Worm (Caenorhabditis elegans) whole organism, mixed stage, embryonic: Measurements from ENCODE around the gene F40G9.5.

Experiments
- M03D4.4 ChIP-seq: sonication (generic microtip); optimal IDR thresholded peaks from 2 replicates; lab custom pipeline; 2017; ENCODE audit warnings: mild to moderate bottlenecking, missing genetic modification characterization, missing compliant biosample characterization
- bed-3 ChIP-seq: fragments of 200-800 bp; sonication (Bioruptor generic); optimal IDR thresholded peaks from 3 replicates; lab custom pipeline; 2018; ENCODE audit warnings: mild to moderate bottlenecking, missing genetic modification characterization, moderate library complexity, missing compliant biosample characterization
- blmp-1 ChIP-seq: fragments of 150-350 bp; optimal IDR thresholded peaks from 2 replicates; lab custom pipeline; 2014; ENCODE audit warnings: missing biosample characterization, missing genetic modification characterization
- ceh-39 ChIP-seq: fragments of 150-350 bp; optimal IDR thresholded peaks from 2 replicates; lab custom pipeline; 2014; ENCODE audit warnings: missing biosample characterization, missing genetic modification characterization
- ceh-83 ChIP-seq: fragments of 200-800 bp; sonication (Bioruptor generic); optimal IDR thresholded peaks from 2 replicates; lab custom pipeline; 2018; ENCODE audit warnings: mild to moderate bottlenecking, missing genetic modification characterization, missing compliant biosample characterization
- ces-1 ChIP-seq: fragments of 150-350 bp; optimal IDR thresholded peaks from 2 replicates; lab custom pipeline; 2014; ENCODE audit warnings: missing biosample characterization, missing genetic modification reagents, missing genetic modification characterization
- cnd-1 ChIP-seq: fragments of 200-800 bp; sonication (Bioruptor generic); optimal IDR thresholded peaks from 2 replicates; lab custom pipeline; 2018; ENCODE audit warnings: mild to moderate bottlenecking, missing genetic modification characterization, missing compliant biosample characterization
- drap-1 ChIP-seq: fragments of 200-800 bp; sonication (Bioruptor generic); optimal IDR thresholded peaks from 3 replicates; lab custom pipeline; 2018; ENCODE audit warnings: mild to moderate bottlenecking, missing genetic modification characterization, missing compliant biosample characterization
- elt-3 ChIP-seq: fragments of 150-350 bp; optimal IDR thresholded peaks from 2 replicates; lab custom pipeline; 2014; ENCODE audit warnings: missing biosample characterization, missing genetic modification characterization
- flh-1 ChIP-seq: fragments of 200-800 bp; sonication (Bioruptor generic); optimal IDR thresholded peaks from 2 replicates; lab custom pipeline; 2018; ENCODE audit warnings: mild to moderate bottlenecking, missing genetic modification characterization, moderate library complexity, missing compliant biosample characterization
- ham-2 ChIP-seq: fragments of 200-800 bp; sonication (Bioruptor generic); optimal IDR thresholded peaks from 2 replicates; lab custom pipeline; 2018; ENCODE audit warnings: mild to moderate bottlenecking, missing genetic modification characterization, missing compliant biosample characterization
- hlh-1 ChIP-seq: fragments of 150-350 bp; optimal IDR thresholded peaks from 2 replicates; lab custom pipeline; 2014; ENCODE audit warnings: missing biosample characterization, missing genetic modification reagents, missing genetic modification characterization
- lin-32 ChIP-seq: fragments of 200-800 bp; sonication (Bioruptor generic); optimal IDR thresholded peaks from 2 replicates; lab custom pipeline; 2018; ENCODE audit warnings: mild to moderate bottlenecking, missing genetic modification characterization, missing compliant biosample characterization
- lsy-2 ChIP-seq: fragments of 150-350 bp; optimal IDR thresholded peaks from 2 replicates; lab custom pipeline; 2014; ENCODE audit warnings: missing biosample characterization, missing genetic modification characterization
- mab-5 ChIP-seq: fragments of 150-350 bp; optimal IDR thresholded peaks from 2 replicates; lab custom pipeline; 2014; ENCODE audit warnings: missing biosample characterization, missing genetic modification characterization
- mep-1 ChIP-seq: fragments of 150-350 bp; optimal IDR thresholded peaks from 2 replicates; lab custom pipeline; 2017; ENCODE audit warnings: missing biosample characterization, missing genetic modification reagents, missing genetic modification characterization, inconsistent platforms
- mls-2 ChIP-seq: sonication (generic microtip); optimal IDR thresholded peaks from 2 replicates; lab custom pipeline; 2016; ENCODE audit warnings: mild to moderate bottlenecking, missing genetic modification characterization, moderate library complexity, missing compliant biosample characterization
- nhr-12 ChIP-seq: fragments of 150-350 bp; optimal IDR thresholded peaks from 2 replicates; lab custom pipeline; 2014; ENCODE audit warnings: missing biosample characterization, missing genetic modification characterization
- nhr-2 ChIP-seq: fragments of 150-350 bp; optimal IDR thresholded peaks from 2 replicates; lab custom pipeline; 2014; ENCODE audit warnings: missing biosample characterization, missing genetic modification characterization
- nhr-237 ChIP-seq: fragments of 150-350 bp; optimal IDR thresholded peaks from 2 replicates; lab custom pipeline; 2014; ENCODE audit warnings: missing biosample characterization, missing genetic modification characterization
- nhr-28 ChIP-seq: fragments of 150-350 bp; optimal IDR thresholded peaks from 2 replicates; lab custom pipeline; 2014; ENCODE audit warnings: missing biosample characterization, missing genetic modification characterization
- nhr-76 ChIP-seq: sonication (generic microtip); optimal IDR thresholded peaks from 2 replicates; lab custom pipeline; 2017; ENCODE audit warnings: missing biosample characterization, missing genetic modification characterization
- pha-4 ChIP-seq: fragments of 150-350 bp; optimal IDR thresholded peaks from 2 replicates; lab custom pipeline; 2018; ENCODE audit warnings: missing biosample characterization, missing genetic modification reagents, missing genetic modification characterization
- sem-2 ChIP-seq: fragments of 200-800 bp; sonication (Bioruptor generic); optimal IDR thresholded peaks from 2 replicates; lab custom pipeline; 2018; ENCODE audit warnings: mild to moderate bottlenecking, missing genetic modification characterization, missing compliant biosample characterization
- tbx-8 ChIP-seq: fragments of 200-800 bp; sonication (Bioruptor generic); optimal IDR thresholded peaks from 2 replicates; lab custom pipeline; 2018; ENCODE audit warnings: mild to moderate bottlenecking, missing genetic modification characterization, moderate library complexity, missing compliant biosample characterization
- unc-120 ChIP-seq: sonication (generic microtip); optimal IDR thresholded peaks from 2 replicates; lab custom pipeline; 2017; ENCODE audit warnings: missing genetic modification characterization, missing compliant biosample characterization; ENCODE audit not compliant: poor library complexity, severe bottlenecking
- unc-39 ChIP-seq: fragments of 150-350 bp; optimal IDR thresholded peaks from 2 replicates; lab custom pipeline; 2014; ENCODE audit warnings: missing biosample characterization, missing genetic modification characterization
- unc-62 ChIP-seq: fragments of 150-350 bp; optimal IDR thresholded peaks from 2 replicates; lab custom pipeline; 2014; ENCODE audit warnings: missing biosample characterization, missing genetic modification reagents, missing genetic modification characterization
- zip-8 ChIP-seq: fragments of 150-350 bp; optimal IDR thresholded peaks from 2 replicates; lab custom pipeline; 2014; ENCODE audit warnings: missing biosample characterization, missing genetic modification characterization
- ztf-11 ChIP-seq: fragments of 150-350 bp; optimal IDR thresholded peaks from 2 replicates; lab custom pipeline; 2014; ENCODE audit warnings: missing biosample characterization, missing genetic modification characterization

F40G9.5 gene

ce11 chrIII:180963-181362, at the start of gene F40G9.5:
Gene F40G9.5, plus strand, starts transcription at chrIII:181263.
- no peak for TF ChIP-seq flh-1
- no peak for TF ChIP-seq tbx-8 (GFP tag; lab: Kevin White, UChicago)
- TF ChIP-seq lsy-2 (tag; lab: Kevin White, UChicago), result no peak
- no peak for TF ChIP-seq mls-2 (tag; lab: Kevin White, UChicago)
- no peak for TF ChIP-seq ztf-11 (tag; lab: Kevin White, UChicago)
- TF ChIP-seq unc-39 (tag; lab: Kevin White, UChicago), result no peak
- no peak for TF ChIP-seq elt-3 (tag; lab: Kevin White, UChicago)
- TF ChIP-seq mep-1, result no peak
- no peak for TF ChIP-seq cnd-1 (tag; lab: Kevin White, UChicago)
- no peak for TF ChIP-seq nhr-76 (tag; lab: Kevin White, UChicago)
- TF ChIP-seq nhr-28 (tag; lab: Kevin White, UChicago), result no peak
- TF ChIP-seq mab-5, result no peak
- no peak for TF ChIP-seq ham-2 (GFP tag; lab: Kevin White, UChicago)
- TF ChIP-seq ceh-83 (GFP tag; lab: Kevin White, UChicago), result no peak
- no peak for TF ChIP-seq nhr-2 (tag; lab: Kevin White, UChicago)
- no peak for TF ChIP-seq unc-62 (GFP tag; lab: Kevin White, UChicago)
- TF ChIP-seq drap-1 (GFP tag; lab: Kevin White, UChicago), result no peak
- TF ChIP-seq lin-32 (GFP tag; lab: Kevin White, UChicago), result no peak

DNA sequence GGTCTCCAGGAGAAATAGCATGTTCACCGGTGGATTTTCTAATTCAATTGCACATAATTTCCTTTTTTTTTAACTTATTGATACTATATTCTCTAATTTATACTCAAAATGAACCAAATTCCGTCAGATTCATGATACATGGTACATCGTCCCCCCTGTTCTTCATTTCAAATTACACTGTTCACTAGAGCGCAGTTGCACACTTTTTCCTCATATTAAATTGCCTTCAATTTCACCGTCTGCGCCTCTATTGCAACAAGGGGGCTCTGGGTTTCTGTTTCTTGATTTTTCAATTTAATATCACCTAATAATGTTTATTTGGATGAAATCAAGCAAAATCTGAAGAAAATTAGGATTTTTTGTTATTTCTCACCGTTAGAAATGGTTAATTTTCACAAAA, 49.4 kb upstream of the F40G9.5 start:
- peak; percentile 34 for TF ChIP-seq lsy-2 (tag; lab: Kevin White, UChicago)
- TF ChIP-seq unc-120 (tag; lab: Kevin White, UChicago), result peak; percentile 3
- TF ChIP-seq blmp-1 (tag; lab: Kevin White, UChicago), result no peak
- peak; percentile 52 for TF ChIP-seq pha-4 (tag; lab: Kevin White, UChicago)
- TF ChIP-seq ces-1 (GFP tag; lab: Kevin White, UChicago), result peak; percentile 96
- TF ChIP-seq flh-1, result no peak
- TF ChIP-seq mab-5, result peak; percentile 39
- TF ChIP-seq nhr-237 (tag; lab: Kevin White, UChicago), result peak; percentile 11
- TF ChIP-seq mep-1, result peak; percentile 45
- no peak for TF ChIP-seq drap-1 (GFP tag; lab: Kevin White, UChicago)

- TF ChIP-seq nhr-76 (tag; lab: Kevin White, UChicago) (no peak), nhr-12 (tag; lab: Kevin White, UChicago) (no peak), nhr-28 (tag; lab: Kevin White, UChicago) (no peak), pha-4 (tag; lab: Kevin White, UChicago) (no peak), zip-8 (tag; lab: Kevin White, UChicago) (no peak), hlh-1 (tag; lab: Kevin White, UChicago) (no peak), cnd-1 (tag; lab: Kevin White, UChicago) (no peak), flh-1 (no peak), unc-39 (tag; lab: Kevin White, UChicago) (no peak)
Measured at ce11 chrIII:132118-132517, 48.9 kb upstream of the F40G9.5 start, which contains the start of gene pals-22. Gene pals-22, plus strand, starts transcription at chrIII:132418.

- TF ChIP-seq zip-8 (tag; lab: Kevin White, UChicago) (no peak), sem-2 (GFP tag; lab: Kevin White, UChicago) (no peak), pha-4 (tag; lab: Kevin White, UChicago) (no peak), nhr-12 (tag; lab: Kevin White, UChicago) (no peak), lin-32 (GFP tag; lab: Kevin White, UChicago) (no peak), nhr-76 (tag; lab: Kevin White, UChicago) (no peak), bed-3 (GFP tag; lab: Kevin White, UChicago) (no peak), nhr-2 (tag; lab: Kevin White, UChicago) (no peak), cnd-1 (tag; lab: Kevin White, UChicago) (no peak), unc-120 (tag; lab: Kevin White, UChicago) (no peak), tbx-8 (GFP tag; lab: Kevin White, UChicago) (no peak), lsy-2 (tag; lab: Kevin White, UChicago) (no peak), ceh-39 (no peak), M03D4.4 (tag; lab: Kevin White, UChicago) (no peak), drap-1 (GFP tag; lab: Kevin White, UChicago) (no peak), ham-2 (GFP tag; lab: Kevin White, UChicago) (no peak)
- TF ChIP-seq, all 35 proteins: peak for 0
Measured at ce11 chrIII:134194-134593, 46.9 kb upstream of the F40G9.5 start, which contains the start of gene pals-25. Gene pals-25, plus strand, starts transcription at chrIII:134494.

DNA sequence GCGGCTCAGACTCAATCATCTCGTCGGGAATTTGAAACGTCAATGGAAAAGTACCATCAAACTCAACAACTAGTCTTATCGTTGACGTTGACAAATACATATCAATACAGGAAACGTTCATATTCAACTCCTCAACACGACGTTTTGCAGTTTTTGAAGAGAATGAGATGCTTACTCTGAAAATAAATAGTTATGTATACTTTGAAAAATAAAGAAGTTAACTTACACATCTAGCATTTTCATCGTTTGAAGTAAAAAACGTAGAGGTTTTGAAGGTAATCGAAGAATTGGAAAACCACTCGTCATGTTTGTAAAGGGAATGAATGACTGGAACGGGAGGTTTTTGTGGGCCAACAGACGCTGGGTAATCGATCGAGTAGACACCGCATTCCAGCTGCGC, 40.2 kb upstream of the F40G9.5 start, which contains the start of gene fbxb-81:
Gene fbxb-81, minus strand, starts transcription at position 314 of the 400 bp plus-strand sequence.
- TF ChIP-seq unc-62 (GFP tag; lab: Kevin White, UChicago), result no peak
- TF ChIP-seq mep-1, result no peak
- TF ChIP-seq M03D4.4 (tag; lab: Kevin White, UChicago), result no peak
- no peak for TF ChIP-seq ceh-83 (GFP tag; lab: Kevin White, UChicago)
- TF ChIP-seq blmp-1 (tag; lab: Kevin White, UChicago), result no peak
